Worm (Caenorhabditis elegans) whole organism, young adult: ENCODE data around the gene cdh-1.

ENCODE experiments used
- B0019.2 ChIP-seq: fragments of 200-800 bp; sonication (Bioruptor generic); conservative IDR thresholded peaks from 2 replicates; pipeline ENCODE4 v1.3.6; 2022; ENCODE audit warnings: missing genetic modification reagents, missing genetic modification characterization, missing compliant biosample characterization
- B0261.1 ChIP-seq: sonication (generic microtip); optimal IDR thresholded peaks from 2 replicates; lab custom pipeline; 2016; ENCODE audit warnings: mild to moderate bottlenecking, missing genetic modification characterization, moderate library complexity, missing compliant biosample characterization
- C06A6.2 ChIP-seq: fragments of 200-800 bp; sonication (Bioruptor generic); conservative IDR thresholded peaks from 2 replicates; pipeline ENCODE4 v1.3.6; 2022; ENCODE audit warnings: missing genetic modification characterization, missing compliant biosample characterization
- F23B12.7 ChIP-seq: sonication (generic microtip); optimal IDR thresholded peaks from 2 replicates; lab custom pipeline; 2017; ENCODE audit warnings: missing genetic modification characterization, mild to moderate bottlenecking, missing compliant biosample characterization, antibody characterized with exemption, moderate library complexity; ENCODE audit not compliant: insufficient read depth
- K11D2.4 ChIP-seq: fragments of 200-800 bp; sonication (Bioruptor generic); IDR thresholded peaks from 2 replicates; pipeline ENCODE4 v1.3.6; 2022; ENCODE audit warnings: missing genetic modification reagents, missing genetic modification characterization, missing compliant biosample characterization
- K12H6.12 ChIP-seq: fragments of 200-800 bp; sonication (Bioruptor generic); optimal IDR thresholded peaks from 2 replicates; lab custom pipeline; 2018; ENCODE audit warnings: mild to moderate bottlenecking, missing genetic modification characterization, missing compliant biosample characterization
- ZK185.1 ChIP-seq: sonication (generic microtip); optimal IDR thresholded peaks from 2 replicates; lab custom pipeline; 2016; ENCODE audit warnings: mild to moderate bottlenecking, missing genetic modification characterization, missing compliant biosample characterization; ENCODE audit not compliant: poor library complexity, severe bottlenecking
- aptf-3 ChIP-seq: fragments of 200-800 bp; sonication (Bioruptor generic); IDR thresholded peaks from 2 replicates; pipeline ENCODE4 v1.3.6; 2022; ENCODE audit warnings: missing genetic modification characterization, missing compliant biosample characterization
- athp-1 ChIP-seq: sonication (generic microtip); optimal IDR thresholded peaks from 2 replicates; lab custom pipeline; 2017; ENCODE audit warnings: mild to moderate bottlenecking, missing genetic modification characterization, missing compliant biosample characterization
- attf-6 ChIP-seq: fragments of 200-800 bp; sonication (Bioruptor generic); IDR thresholded peaks from 2 replicates; pipeline ENCODE4 v1.3.6; 2022; ENCODE audit warnings: missing genetic modification reagents, missing genetic modification characterization, missing compliant biosample characterization
- bed-1 ChIP-seq: fragments of 200-800 bp; sonication (Bioruptor generic); IDR thresholded peaks from 2 replicates; pipeline ENCODE4 v1.3.6; 2022; ENCODE audit warnings: missing genetic modification reagents, missing genetic modification characterization, missing compliant biosample characterization
- cebp-2 ChIP-seq: fragments of 200-800 bp; sonication (Bioruptor generic); IDR thresholded peaks from 2 replicates; pipeline ENCODE4 v1.3.6; 2022; ENCODE audit warnings: missing genetic modification characterization, missing compliant biosample characterization
- ceh-27 ChIP-seq: fragments of 200-800 bp; sonication (Bioruptor generic); optimal IDR thresholded peaks from 2 replicates; lab custom pipeline; 2018; ENCODE audit warnings: mild to moderate bottlenecking, missing genetic modification characterization, moderate library complexity, missing compliant biosample characterization
- ceh-40 ChIP-seq: fragments of 200-800 bp; sonication (Bioruptor generic); IDR thresholded peaks from 2 replicates; pipeline ENCODE4 v1.3.6; 2022; ENCODE audit warnings: missing genetic modification characterization, missing compliant biosample characterization
- ceh-58 ChIP-seq: fragments of 200-800 bp; sonication (Bioruptor generic); IDR thresholded peaks from 2 replicates; pipeline ENCODE4 v1.3.6; 2022; ENCODE audit warnings: missing genetic modification characterization, missing compliant biosample characterization
- ceh-79 ChIP-seq: sonication (generic microtip); optimal IDR thresholded peaks from 2 replicates; lab custom pipeline; 2017; ENCODE audit warnings: mild to moderate bottlenecking, missing genetic modification characterization, missing compliant biosample characterization
- dox-1 ChIP-seq: fragments of 200-800 bp; sonication (Bioruptor generic); IDR thresholded peaks from 2 replicates; pipeline ENCODE4 v1.3.6; 2022; ENCODE audit warnings: missing genetic modification reagents, missing genetic modification characterization, missing compliant biosample characterization
- dpff-1 ChIP-seq: sonication (generic microtip); optimal IDR thresholded peaks from 2 replicates; lab custom pipeline; 2017; ENCODE audit warnings: mild to moderate bottlenecking, missing genetic modification characterization, missing compliant biosample characterization
- efl-1 ChIP-seq: fragments of 150-350 bp; optimal IDR thresholded peaks from 2 replicates; lab custom pipeline; 2014; ENCODE audit warnings: missing biosample characterization, missing genetic modification reagents, missing genetic modification characterization
- egl-18 ChIP-seq: fragments of 200-800 bp; sonication (Bioruptor generic); IDR thresholded peaks from 2 replicates; pipeline ENCODE4 v1.3.6; 2022; ENCODE audit warnings: missing genetic modification reagents, missing genetic modification characterization, missing compliant biosample characterization
- egl-44 ChIP-seq: fragments of 200-800 bp; sonication (Bioruptor generic); IDR thresholded peaks from 2 replicates; pipeline ENCODE4 v1.3.6; 2022; ENCODE audit warnings: missing genetic modification reagents, missing genetic modification characterization, missing compliant biosample characterization
- fkh-3 ChIP-seq: sonication (generic microtip); optimal IDR thresholded peaks from 2 replicates; lab custom pipeline; 2016; ENCODE audit warnings: mild to moderate bottlenecking, missing genetic modification characterization, missing compliant biosample characterization
- gei-17 ChIP-seq: fragments of 200-800 bp; sonication (Bioruptor generic); optimal IDR thresholded peaks from 2 replicates; lab custom pipeline; 2018; ENCODE audit warnings: mild to moderate bottlenecking, missing genetic modification characterization, missing compliant biosample characterization
- hlh-12 ChIP-seq: sonication (generic microtip); optimal IDR thresholded peaks from 2 replicates; lab custom pipeline; 2016; ENCODE audit warnings: missing genetic modification characterization, missing compliant biosample characterization
- hlh-26 ChIP-seq: fragments of 200-800 bp; sonication (Bioruptor generic); conservative IDR thresholded peaks from 2 replicates; pipeline ENCODE4 v1.3.6; 2022; ENCODE audit warnings: missing genetic modification reagents, missing genetic modification characterization, missing compliant biosample characterization
- hmg-20 ChIP-seq: fragments of 200-800 bp; sonication (Bioruptor generic); IDR thresholded peaks from 2 replicates; pipeline ENCODE4 v1.3.6; 2022; ENCODE audit warnings: missing genetic modification reagents, missing genetic modification characterization, missing compliant biosample characterization
- let-526 ChIP-seq: fragments of 200-800 bp; sonication (Bioruptor generic); IDR thresholded peaks from 2 replicates; pipeline ENCODE4 v1.3.6; 2022; ENCODE audit warnings: missing genetic modification reagents, missing genetic modification characterization, missing compliant biosample characterization
- lin-40 ChIP-seq: sonication (generic microtip); optimal IDR thresholded peaks from 2 replicates; lab custom pipeline; 2016; ENCODE audit warnings: missing genetic modification characterization, mild to moderate bottlenecking, missing compliant biosample characterization, missing genotype, missing genetic modification reagents
- lsl-1 ChIP-seq: fragments of 200-800 bp; sonication (Bioruptor generic); optimal IDR thresholded peaks from 2 replicates; lab custom pipeline; 2018; ENCODE audit warnings: mild to moderate bottlenecking, missing genetic modification characterization, moderate library complexity, missing compliant biosample characterization
- lsy-27 ChIP-seq: sonication (generic microtip); optimal IDR thresholded peaks from 2 replicates; lab custom pipeline; 2017; ENCODE audit warnings: missing genetic modification characterization, mild to moderate bottlenecking, missing compliant biosample characterization, antibody characterized with exemption, missing genotype, borderline replicate concordance; ENCODE audit not compliant: insufficient read depth
- madf-3 ChIP-seq: fragments of 200-800 bp; sonication (Bioruptor generic); IDR thresholded peaks from 2 replicates; pipeline ENCODE4 v1.3.6; 2022; ENCODE audit warnings: missing genetic modification reagents, missing genetic modification characterization, missing compliant biosample characterization
- mcd-1 ChIP-seq: fragments of 200-800 bp; sonication (Bioruptor generic); IDR thresholded peaks from 2 replicates; pipeline ENCODE4 v1.3.6; 2022; ENCODE audit warnings: missing genetic modification reagents, missing genetic modification characterization, missing compliant biosample characterization
- mxl-1 ChIP-seq: sonication (generic microtip); optimal IDR thresholded peaks from 2 replicates; lab custom pipeline; 2016; ENCODE audit warnings: missing genetic modification characterization, missing compliant biosample characterization
- nfya-1 ChIP-seq: sonication (generic microtip); optimal IDR thresholded peaks from 2 replicates; lab custom pipeline; 2017; ENCODE audit warnings: antibody characterized with exemption, missing compliant biosample characterization, missing genetic modification characterization, borderline replicate concordance; ENCODE audit not compliant: insufficient read depth
- nfya-2 ChIP-seq: fragments of 200-800 bp; sonication (Bioruptor generic); IDR thresholded peaks from 2 replicates; pipeline ENCODE4 v1.3.6; 2022; ENCODE audit warnings: missing genetic modification reagents, missing genetic modification characterization, missing compliant biosample characterization
- pbrm-1 ChIP-seq: fragments of 200-800 bp; sonication (Bioruptor generic); IDR thresholded peaks from 2 replicates; pipeline ENCODE4 v1.3.6; 2022; ENCODE audit warnings: missing genetic modification reagents, missing genetic modification characterization, missing compliant biosample characterization
- pha-4 ChIP-seq: fragments of 150-350 bp; sonication (generic microtip); optimal IDR thresholded peaks from 2 replicates; lab custom pipeline; 2014; ENCODE audit warnings: missing biosample characterization, missing genetic modification reagents, missing genetic modification characterization
- rpc-1 ChIP-seq, 2 experiments: fragments of 150-350 bp in 1 of 2; sonication (generic microtip) in 1 of 2; optimal IDR thresholded peaks; 2 replicates each; lab custom pipeline; 2014 to 2018; ENCODE audit warnings: missing biosample characterization in 1 of 2, missing genetic modification characterization in 1 of 2, missing genetic modification reagents in 1 of 2, missing genotype in 1 of 2
- sea-2 ChIP-seq: fragments of 200-800 bp; sonication (Bioruptor generic); IDR thresholded peaks from 2 replicates; pipeline ENCODE4 v1.3.6; 2022; ENCODE audit warnings: missing genetic modification characterization, missing compliant biosample characterization
- snpc-1.1 ChIP-seq: sonication (generic microtip); optimal IDR thresholded peaks from 2 replicates; lab custom pipeline; 2017; ENCODE audit warnings: missing genetic modification characterization, mild to moderate bottlenecking, missing compliant biosample characterization, antibody characterized with exemption, moderate library complexity, missing genotype, missing genetic modification reagents; ENCODE audit not compliant: insufficient read depth
- snpc-4 ChIP-seq, 5 experiments: fragments of 150-350 bp in 1 of 5; sonication (generic microtip) in 4 of 5; optimal IDR thresholded peaks; 2 replicates each; lab custom pipeline; 2014 to 2018; ENCODE audit warnings: missing genetic modification characterization in 5 of 5, missing biosample characterization in 3 of 5, antibody characterized with exemption in 2 of 5, mild to moderate bottlenecking in 2 of 5, missing compliant biosample characterization in 2 of 5, missing genotype in 2 of 5, moderate library complexity in 2 of 5, missing genetic modification reagents in 1 of 5
- somi-1 ChIP-seq: fragments of 200-800 bp; sonication (Bioruptor generic); optimal IDR thresholded peaks from 2 replicates; lab custom pipeline; 2018; ENCODE audit warnings: mild to moderate bottlenecking, missing genetic modification characterization, missing compliant biosample characterization
- tbx-9 ChIP-seq: sonication (generic microtip); optimal IDR thresholded peaks from 2 replicates; lab custom pipeline; 2016; ENCODE audit warnings: borderline replicate concordance, missing genetic modification characterization, inconsistent platforms, missing compliant biosample characterization
- unc-130 ChIP-seq: sonication (generic microtip); optimal IDR thresholded peaks from 2 replicates; lab custom pipeline; 2016; ENCODE audit warnings: missing genetic modification reagents, missing genetic modification characterization, missing compliant biosample characterization
- unc-62 ChIP-seq: fragments of 150-350 bp; optimal IDR thresholded peaks from 2 replicates; lab custom pipeline; 2014; ENCODE audit warnings: missing biosample characterization, missing genetic modification reagents, missing genetic modification characterization
- xnd-1 ChIP-seq: sonication (generic microtip); optimal IDR thresholded peaks from 2 replicates; lab custom pipeline; 2016; ENCODE audit warnings: missing genotype, missing genetic modification reagents, missing genetic modification characterization, missing compliant biosample characterization
- ztf-25 ChIP-seq: fragments of 200-800 bp; sonication (Bioruptor generic); IDR thresholded peaks from 2 replicates; pipeline ENCODE4 v1.3.6; 2022; ENCODE audit warnings: missing genetic modification reagents, missing genetic modification characterization, missing compliant biosample characterization

The cdh-1 gene

ce11 chrIII:2946626-2947168 lies 36.0 kb downstream of the cdh-1 start, which contains the start of gene H05C05.1 (continued):
- peak; percentile 71 for TF ChIP-seq efl-1 (GFP tag; lab: Kevin White, UChicago)
- TF ChIP-seq tbx-9 (tag; lab: Kevin White, UChicago) = no peak
- TF ChIP-seq hlh-26 = no peak
- TF ChIP-seq athp-1 (tag; lab: Kevin White, UChicago) = peak; percentile 20
- no peak for TF ChIP-seq ceh-79 (tag; lab: Kevin White, UChicago)
- TF ChIP-seq cebp-2 (GFP tag; lab: Robert Waterston, UW) = no peak
- 0 out of 2 replicates have a peak, but pooled peaks have one; percentile 24 for TF ChIP-seq B0019.2 (GFP tag; lab: Robert Waterston, UW)
- no peak for TF ChIP-seq pha-4 (tag; lab: Kevin White, UChicago)
- no peak for TF ChIP-seq ceh-40 (GFP tag; lab: Robert Waterston, UW)
- TF ChIP-seq lin-40 = no peak
- no peak for TF ChIP-seq C06A6.2 (GFP tag; lab: Robert Waterston, UW)
- TF ChIP-seq unc-130 (GFP tag; lab: Kevin White, UChicago) = no peak
- TF ChIP-seq lsy-27 (tag; lab: Kevin White, UChicago) = no peak
- no peak for TF ChIP-seq hlh-12 (tag; lab: Kevin White, UChicago)
- no peak for TF ChIP-seq bed-1
- TF ChIP-seq xnd-1 = peak; percentile 99
- no peak for TF ChIP-seq nfya-1
- no peak for TF ChIP-seq rpc-1 (optimal IDR thresholded peaks at IDR 0.05; lab: Kevin White, UChicago)
- TF ChIP-seq rpc-1 (tag; optimal IDR thresholded peaks at IDR 0.05; lab: Kevin White, UChicago) = no peak
- TF ChIP-seq aptf-3 (GFP tag; lab: Robert Waterston, UW) = no peak
- TF ChIP-seq let-526 (GFP tag; lab: Robert Waterston, UW) = no peak
- TF ChIP-seq ceh-27 (GFP tag; lab: Kevin White, UChicago) = no peak
- no peak for TF ChIP-seq egl-18
- no peak for TF ChIP-seq hmg-20
- TF ChIP-seq unc-62 = no peak
- no peak for TF ChIP-seq snpc-4 (GFP tag; optimal IDR thresholded peaks at IDR 0.05; lab: Kevin White, UChicago)
- no peak for TF ChIP-seq snpc-4 (tag; optimal IDR thresholded peaks at IDR 0.05; lab: Kevin White, UChicago)
- TF ChIP-seq snpc-1.1 (tag; lab: Kevin White, UChicago) = no peak
- TF ChIP-seq B0261.1 (tag; lab: Kevin White, UChicago) = no peak
- TF ChIP-seq somi-1 (GFP tag; lab: Kevin White, UChicago) = no peak
- TF ChIP-seq nfya-2 = no peak
- no peak for TF ChIP-seq attf-6 (GFP tag; lab: Robert Waterston, UW)
- TF ChIP-seq pbrm-1 (GFP tag; lab: Robert Waterston, UW) = no peak
- TF ChIP-seq egl-44 (GFP tag; lab: Robert Waterston, UW) = no peak
- TF ChIP-seq ZK185.1 (tag; lab: Kevin White, UChicago) = no peak
- no peak for TF ChIP-seq ztf-25 (GFP tag; lab: Robert Waterston, UW)
- TF ChIP-seq F23B12.7 = no peak
- TF ChIP-seq sea-2 = no peak
- peak; percentile 70 for TF ChIP-seq mcd-1 (GFP tag; lab: Robert Waterston, UW)
- TF ChIP-seq dpff-1 = no peak
- no peak for TF ChIP-seq mxl-1 (tag; lab: Kevin White, UChicago)
- no peak for TF ChIP-seq fkh-3
- TF ChIP-seq K12H6.12 = no peak
- TF ChIP-seq lsl-1 (GFP tag; lab: Kevin White, UChicago) = peak; percentile 100
- TF ChIP-seq madf-3 (GFP tag; lab: Robert Waterston, UW) = no peak
- TF ChIP-seq ceh-58 = no peak
- TF ChIP-seq gei-17 (GFP tag; lab: Kevin White, UChicago) = no peak
- TF ChIP-seq K11D2.4 (GFP tag; lab: Robert Waterston, UW) = no peak
- TF ChIP-seq dox-1 (GFP tag; lab: Robert Waterston, UW) = peak; percentile 78
